Fruit fly (Drosophila melanogaster) whole organism, prepupa: ENCODE measurements around the gene CG7183.

ENCODE experiments used
- Blimp-1 ChIP-seq: fragments of 200-800 bp; sonication (Bioruptor generic); optimal IDR thresholded peaks from 3 replicates; lab custom pipeline; 2017; ENCODE audit warnings: missing biosample characterization, missing genetic modification characterization, mild to moderate bottlenecking, moderate library complexity, missing genetic modification reagents
- CG10631 ChIP-seq: fragments of 200-800 bp; sonication (Bioruptor generic); optimal IDR thresholded peaks from 2 replicates; lab custom pipeline; 2016; ENCODE audit warnings: missing biosample characterization, missing genetic modification characterization
- CG10669 ChIP-seq: fragments of 200-800 bp; sonication (Bioruptor generic); optimal IDR thresholded peaks from 3 replicates; lab custom pipeline; 2018; ENCODE audit warnings: missing biosample characterization, mild to moderate bottlenecking, missing genetic modification characterization, moderate library complexity
- CG11294 ChIP-seq: fragments of 200-800 bp; sonication (Bioruptor generic); IDR thresholded peaks from 2 replicates; pipeline ENCODE4 v1.3.6; 2022; ENCODE audit warnings: missing biosample characterization, missing genetic modification characterization
- CG11762 ChIP-seq: fragments of 200-800 bp; sonication (Bioruptor generic); optimal IDR thresholded peaks from 3 replicates; lab custom pipeline; 2016; ENCODE audit warnings: missing biosample characterization, missing genetic modification characterization; ENCODE audit not compliant: insufficient read depth
- CG11902 ChIP-seq: fragments of 200-800 bp; sonication (Bioruptor generic); optimal IDR thresholded peaks from 3 replicates; lab custom pipeline; 2016; ENCODE audit warnings: missing biosample characterization, missing genetic modification characterization
- CG15336 ChIP-seq: fragments of 200-800 bp; sonication (Bioruptor generic); IDR thresholded peaks from 2 replicates; pipeline ENCODE4 v1.3.6; 2022; ENCODE audit warnings: missing biosample characterization, missing genetic modification characterization
- CG16779 ChIP-seq: fragments of 200-800 bp; sonication (Bioruptor generic); optimal IDR thresholded peaks from 3 replicates; lab custom pipeline; 2017; ENCODE audit warnings: missing biosample characterization, mild to moderate bottlenecking, missing genetic modification characterization
- CG3032 ChIP-seq: fragments of 200-800 bp; optimal IDR thresholded peaks from 2 replicates; lab custom pipeline; 2019; ENCODE audit warnings: missing biosample characterization, mild to moderate bottlenecking, missing genetic modification characterization, moderate library complexity
- CG34406 ChIP-seq: fragments of 200-800 bp; sonication (Bioruptor generic); optimal IDR thresholded peaks from 3 replicates; lab custom pipeline; 2016; ENCODE audit warnings: missing biosample characterization, missing genetic modification characterization
- CG6163 ChIP-seq: fragments of 200-800 bp; sonication (Bioruptor generic); IDR thresholded peaks from 3 replicates; pipeline ENCODE4 v1.3.6; 2022; ENCODE audit warnings: missing biosample characterization, missing genetic modification characterization
- CG6276 ChIP-seq: fragments of 200-800 bp; sonication (Bioruptor generic); optimal IDR thresholded peaks from 2 replicates; lab custom pipeline; 2017; ENCODE audit warnings: missing biosample characterization, mild to moderate bottlenecking, missing genetic modification characterization
- CG6792 ChIP-seq: fragments of 200-800 bp; sonication (Bioruptor generic); optimal IDR thresholded peaks from 3 replicates; lab custom pipeline; 2016; ENCODE audit warnings: missing biosample characterization, missing genetic modification characterization
- CG6808 ChIP-seq: fragments of 200-800 bp; sonication (Bioruptor generic); optimal IDR thresholded peaks from 3 replicates; lab custom pipeline; 2017; ENCODE audit warnings: missing biosample characterization, missing genetic modification characterization, mild to moderate bottlenecking, moderate library complexity, missing genetic modification reagents
- CG6854 ChIP-seq: fragments of 200-800 bp; sonication (Bioruptor generic); optimal IDR thresholded peaks from 2 replicates; lab custom pipeline; 2017; ENCODE audit warnings: missing biosample characterization, mild to moderate bottlenecking, missing genetic modification characterization
- CG7368 ChIP-seq: fragments of 200-800 bp; sonication (Bioruptor generic); optimal IDR thresholded peaks from 3 replicates; lab custom pipeline; 2016; ENCODE audit warnings: missing biosample characterization, missing genetic modification characterization
- CG8119 ChIP-seq: fragments of 200-800 bp; sonication (Bioruptor generic); IDR thresholded peaks from 3 replicates; pipeline ENCODE4 v1.3.6; 2022; ENCODE audit warnings: missing biosample characterization, missing genetic modification characterization
- CG8319 ChIP-seq: fragments of 200-800 bp; sonication (Bioruptor generic); optimal IDR thresholded peaks from 3 replicates; lab custom pipeline; 2016; ENCODE audit warnings: missing biosample characterization, missing genetic modification characterization
- CG8632 ChIP-seq: fragments of 200-800 bp; sonication (Bioruptor generic); optimal IDR thresholded peaks from 3 replicates; lab custom pipeline; 2016; ENCODE audit warnings: missing biosample characterization, missing genetic modification characterization
- CG9139 ChIP-seq: fragments of 200-800 bp; sonication (Bioruptor generic); optimal IDR thresholded peaks from 3 replicates; lab custom pipeline; 2017; ENCODE audit warnings: missing biosample characterization, mild to moderate bottlenecking, missing genetic modification characterization
- Eip75B ChIP-seq: fragments of 200-800 bp; sonication (Bioruptor generic); optimal IDR thresholded peaks from 3 replicates; lab custom pipeline; 2016; ENCODE audit warnings: missing biosample characterization, missing genetic modification characterization
- Eip93F ChIP-seq: fragments of 200-800 bp; sonication (Bioruptor generic); optimal IDR thresholded peaks from 2 replicates; lab custom pipeline; 2016; ENCODE audit warnings: missing biosample characterization, mild to moderate bottlenecking, missing genetic modification characterization
- Ets21C ChIP-seq: fragments of 200-800 bp; sonication (Bioruptor generic); optimal IDR thresholded peaks from 3 replicates; lab custom pipeline; 2016; ENCODE audit warnings: missing biosample characterization, missing genetic modification characterization
- Ets96B ChIP-seq: fragments of 200-800 bp; optimal IDR thresholded peaks from 2 replicates; lab custom pipeline; 2019; ENCODE audit warnings: missing biosample characterization, mild to moderate bottlenecking, missing genetic modification characterization, moderate library complexity
- Gug ChIP-seq: fragments of 200-800 bp; sonication (Bioruptor generic); IDR thresholded peaks from 2 replicates; pipeline ENCODE4 v1.3.6; 2022; ENCODE audit warnings: missing biosample characterization, missing genetic modification characterization
- Hr38 ChIP-seq: sonication (Bioruptor generic); optimal IDR thresholded peaks from 2 replicates; lab custom pipeline; 2016; ENCODE audit warnings: missing biosample characterization, missing genetic modification characterization
- Hr39 ChIP-seq: fragments of 200-800 bp; sonication (Bioruptor generic); optimal IDR thresholded peaks from 2 replicates; lab custom pipeline; 2016; ENCODE audit warnings: missing biosample characterization, missing genetic modification characterization
- Hr4 ChIP-seq: fragments of 200-800 bp; sonication (Bioruptor generic); optimal IDR thresholded peaks from 3 replicates; lab custom pipeline; 2016; ENCODE audit warnings: missing biosample characterization, missing genetic modification characterization
- Met ChIP-seq: fragments of 200-800 bp; sonication (Bioruptor generic); optimal IDR thresholded peaks from 3 replicates; lab custom pipeline; 2016; ENCODE audit warnings: missing biosample characterization, missing genetic modification characterization
- Smox ChIP-seq: fragments of 200-800 bp; sonication (Bioruptor generic); optimal IDR thresholded peaks from 3 replicates; lab custom pipeline; 2016; ENCODE audit warnings: missing biosample characterization, missing genetic modification characterization
- Sox102F ChIP-seq: fragments of 200-800 bp; sonication (Bioruptor generic); optimal IDR thresholded peaks from 2 replicates; lab custom pipeline; 2016; ENCODE audit warnings: missing biosample characterization, mild to moderate bottlenecking, missing genetic modification characterization
- achi ChIP-seq: fragments of 200-800 bp; sonication (Bioruptor generic); optimal IDR thresholded peaks from 3 replicates; lab custom pipeline; 2016; ENCODE audit warnings: missing biosample characterization, missing genetic modification characterization
- dsx ChIP-seq: fragments of 200-800 bp; optimal IDR thresholded peaks from 3 replicates; lab custom pipeline; 2019; ENCODE audit warnings: missing biosample characterization, mild to moderate bottlenecking, missing genetic modification characterization, moderate library complexity; ENCODE audit not compliant: poor library complexity, severe bottlenecking
- eg ChIP-seq: fragments of 200-800 bp; sonication (Bioruptor generic); IDR thresholded peaks from 3 replicates; pipeline ENCODE4 v1.3.6; 2022; ENCODE audit warnings: missing biosample characterization, missing genetic modification characterization
- esn ChIP-seq: fragments of 200-800 bp; sonication (Bioruptor generic); optimal IDR thresholded peaks from 2 replicates; lab custom pipeline; 2016; ENCODE audit warnings: missing biosample characterization, mild to moderate bottlenecking, missing genetic modification characterization, moderate library complexity
- fd59A ChIP-seq: fragments of 200-800 bp; sonication (Bioruptor generic); optimal IDR thresholded peaks from 2 replicates; lab custom pipeline; 2017; ENCODE audit warnings: missing biosample characterization, mild to moderate bottlenecking, missing genetic modification characterization, missing genetic modification reagents
- fkh ChIP-seq: fragments of 200-800 bp; sonication (Bioruptor generic); optimal IDR thresholded peaks from 3 replicates; lab custom pipeline; 2017; ENCODE audit warnings: missing biosample characterization, mild to moderate bottlenecking, missing genetic modification characterization, moderate library complexity
- lz ChIP-seq: fragments of 200-800 bp; sonication (Bioruptor generic); optimal IDR thresholded peaks from 3 replicates; lab custom pipeline; 2016; ENCODE audit warnings: missing biosample characterization, missing genetic modification characterization
- net ChIP-seq: fragments of 200-800 bp; sonication (Bioruptor generic); optimal IDR thresholded peaks from 3 replicates; lab custom pipeline; 2016; ENCODE audit warnings: missing biosample characterization, missing genetic modification characterization
- salr ChIP-seq, 2 experiments: fragments of 200-800 bp; sonication (Bioruptor generic); optimal IDR thresholded peaks; 3 replicates each; lab custom pipeline; 2016 to 2018; ENCODE audit warnings: missing biosample characterization in 2 of 2, missing genetic modification characterization in 2 of 2, mild to moderate bottlenecking in 1 of 2
- spab ChIP-seq: fragments of 200-800 bp; sonication (Bioruptor generic); optimal IDR thresholded peaks from 2 replicates; lab custom pipeline; 2017; ENCODE audit warnings: missing biosample characterization, mild to moderate bottlenecking, missing genetic modification characterization, missing genetic modification reagents
- vri ChIP-seq: fragments of 200-800 bp; sonication (Bioruptor generic); optimal IDR thresholded peaks from 3 replicates; lab custom pipeline; 2016; ENCODE audit warnings: missing biosample characterization, mild to moderate bottlenecking, missing genetic modification characterization

The CG7183 gene

DNA sequence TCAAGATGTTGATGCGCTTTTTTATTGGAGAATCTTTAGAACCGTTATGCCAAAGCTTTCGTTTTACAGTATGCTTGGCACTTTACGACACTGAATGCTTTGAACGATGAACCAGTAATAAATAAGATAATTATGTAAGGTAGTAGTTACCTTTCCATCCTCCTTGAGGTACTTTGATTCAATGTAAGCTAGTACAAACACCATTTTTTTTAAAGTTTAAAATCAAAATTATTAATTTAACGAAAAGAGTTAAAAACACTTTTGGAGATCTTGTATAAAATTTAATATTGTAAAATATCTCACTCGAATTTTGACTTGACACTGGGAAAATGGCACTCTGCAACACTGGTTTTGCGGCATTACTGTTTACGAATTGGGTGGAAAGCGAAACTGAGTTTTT is 35.1 kb downstream of the CG7183 start, which contains the start of the genes Arp5 and CG7208 (continued):
- no peak for TF ChIP-seq salr (GFP tag; optimal IDR thresholded peaks at IDR 0.05; lab: Kevin White, UChicago)
- TF ChIP-seq CG8319 (GFP tag; lab: Kevin White, UChicago): peak; percentile 51
- TF ChIP-seq Eip93F (GFP tag; lab: Kevin White, UChicago): no peak
- no peak for TF ChIP-seq Eip75B (GFP tag; lab: Kevin White, UChicago)
- TF ChIP-seq CG7368: no peak
- TF ChIP-seq CG10669: no peak
- TF ChIP-seq Smox (GFP tag; lab: Kevin White, UChicago): no peak
- no peak for TF ChIP-seq CG11294 (GFP tag; lab: Robert Waterston, UW)
- no peak for TF ChIP-seq fd59A (GFP tag; lab: Kevin White, UChicago)
- TF ChIP-seq lz (GFP tag; lab: Kevin White, UChicago): peak; percentile 62
- TF ChIP-seq CG6163 (GFP tag; lab: Robert Waterston, UW): no peak

DNA sequence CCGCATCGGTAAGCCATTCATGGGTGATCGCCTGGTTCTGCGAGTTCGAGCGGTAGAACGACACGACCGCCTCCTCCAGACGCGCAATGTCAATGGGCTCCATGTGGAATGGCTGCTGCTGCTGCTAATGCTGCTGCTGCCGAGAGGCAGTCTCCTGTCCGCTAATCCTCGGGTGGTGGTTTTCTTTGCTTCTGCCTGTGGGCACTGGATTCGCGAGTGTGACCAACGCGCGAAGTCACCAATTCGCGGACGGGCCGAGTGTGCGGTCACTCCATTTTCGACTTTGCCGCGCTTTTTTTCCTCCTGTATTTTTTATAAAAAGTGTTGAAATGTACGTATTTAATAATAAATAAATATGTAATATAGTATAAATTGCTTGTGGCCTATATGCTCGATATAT is 37.3 kb downstream of the CG7183 start, which contains the start of gene cdm:
Gene cdm (minus strand): TSS at position 236 of the 400 bp plus-strand sequence.
- TF ChIP-seq CG3032 (tag; lab: Kevin White, UChicago): no peak
- no peak for TF ChIP-seq CG10669
- TF ChIP-seq fd59A (GFP tag; lab: Kevin White, UChicago): no peak
- TF ChIP-seq CG6792 (GFP tag; lab: Kevin White, UChicago): no peak
- TF ChIP-seq salr (GFP tag; optimal IDR thresholded peaks at IDR 0.05; lab: Kevin White, UChicago): no peak
- no peak for TF ChIP-seq Eip93F (GFP tag; lab: Kevin White, UChicago)
- no peak for TF ChIP-seq CG8319 (GFP tag; lab: Kevin White, UChicago)
- TF ChIP-seq CG6854 (GFP tag; lab: Kevin White, UChicago): no peak
- TF ChIP-seq esn (GFP tag; lab: Kevin White, UChicago): peak; percentile 8
- no peak for TF ChIP-seq CG6808
- TF ChIP-seq CG6163 (GFP tag; lab: Robert Waterston, UW): peak; percentile 19; the same call in 1 of the 3 replicates

DNA sequence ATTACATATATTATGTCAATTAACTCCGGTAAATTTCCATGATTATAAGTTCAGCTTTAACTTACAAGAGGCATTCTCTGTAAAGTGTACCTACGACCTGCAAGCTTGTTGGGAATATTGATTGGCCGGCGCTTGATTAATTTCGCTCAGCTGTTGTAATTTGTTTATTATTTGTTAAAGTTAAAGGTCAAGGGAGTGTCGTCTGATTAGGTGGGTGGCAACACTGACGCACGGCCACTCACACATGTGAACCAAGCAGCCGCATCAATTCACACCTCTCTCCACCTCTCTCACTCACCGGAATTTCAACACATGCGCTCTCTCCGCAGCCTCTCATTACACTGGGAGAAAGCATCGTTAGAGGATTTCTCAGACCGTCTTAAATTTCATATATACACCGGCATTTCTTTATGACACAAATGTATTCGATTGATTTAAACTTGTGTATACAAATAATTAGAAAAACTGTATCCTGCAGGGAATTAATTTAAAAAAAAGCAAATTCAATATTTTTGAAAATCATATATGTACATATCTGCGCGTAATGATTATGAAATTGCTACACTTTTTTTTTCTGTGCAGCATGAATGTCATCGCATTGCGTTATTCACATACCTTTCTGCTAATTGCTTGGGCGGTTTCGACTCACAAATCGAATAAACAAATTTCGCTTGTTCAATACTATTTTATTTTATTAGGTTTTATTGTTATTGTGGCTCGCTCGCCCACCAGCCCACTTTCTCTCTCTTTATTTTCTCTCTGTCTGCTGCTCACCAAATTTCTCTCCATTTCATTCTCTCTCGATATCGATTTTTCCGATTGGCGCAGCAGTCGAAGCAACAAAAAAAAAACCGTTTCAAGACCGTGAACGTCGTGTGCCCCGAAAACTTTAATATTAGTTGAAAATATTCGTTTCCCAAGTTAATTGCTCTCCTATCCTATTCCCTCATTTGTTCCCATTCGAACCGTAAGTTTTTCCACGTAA is 48.2 kb downstream of the CG7183 start:
- no peak for TF ChIP-seq CG34406
- TF ChIP-seq Hr38 (GFP tag; lab: Kevin White, UChicago): no peak
- TF ChIP-seq CG6854 (GFP tag; lab: Kevin White, UChicago): peak; percentile 26
- no peak for TF ChIP-seq vri (GFP tag; lab: Kevin White, UChicago)
- peak; percentile 85 for TF ChIP-seq CG15336 (GFP tag; lab: Robert Waterston, UW)
- peak; percentile 70 for TF ChIP-seq CG11762 (GFP tag; lab: Kevin White, UChicago)
- no peak for TF ChIP-seq Met (GFP tag; lab: Kevin White, UChicago)
- TF ChIP-seq CG6163 (GFP tag; lab: Robert Waterston, UW): peak; percentile 74
- TF ChIP-seq spab (GFP tag; lab: Kevin White, UChicago): no peak
- TF ChIP-seq CG8319 (GFP tag; lab: Kevin White, UChicago): peak; percentile 50
- TF ChIP-seq achi: no peak
- peak; percentile 65 for TF ChIP-seq CG8632
- no peak for TF ChIP-seq CG9139 (GFP tag; lab: Kevin White, UChicago)
- peak; percentile 64 for TF ChIP-seq CG3032 (tag; lab: Kevin White, UChicago)
- TF ChIP-seq Smox (GFP tag; lab: Kevin White, UChicago): no peak
- TF ChIP-seq Ets21C (GFP tag; lab: Kevin White, UChicago): peak; percentile 72
- TF ChIP-seq Eip75B (GFP tag; lab: Kevin White, UChicago): no peak
- no peak for TF ChIP-seq fkh (GFP tag; lab: Kevin White, UChicago)
- no peak for TF ChIP-seq CG10669
- TF ChIP-seq Hr39 (GFP tag; lab: Kevin White, UChicago): peak; percentile 75
- no peak for TF ChIP-seq CG6808
- no peak for TF ChIP-seq CG7368
- peak; percentile 92 for TF ChIP-seq Hr4
- TF ChIP-seq Sox102F (GFP tag; lab: Kevin White, UChicago): no peak
- peak; percentile 90 for TF ChIP-seq CG6276
- peak; percentile 67 for TF ChIP-seq Ets96B (tag; lab: Kevin White, UChicago)
- TF ChIP-seq CG8119: peak; percentile 89
- TF ChIP-seq CG11902 (GFP tag; lab: Kevin White, UChicago): peak; percentile 50
- peak; percentile 81 for TF ChIP-seq net (GFP tag; lab: Kevin White, UChicago)
- peak; percentile 74; the same call in 2 of the 3 replicates for TF ChIP-seq eg (GFP tag; lab: Robert Waterston, UW)
- peak; percentile 47 for TF ChIP-seq Blimp-1 (GFP tag; lab: Kevin White, UChicago)
- peak; percentile 71 for TF ChIP-seq CG16779 (tag; lab: Kevin White, UChicago)
- TF ChIP-seq Gug (GFP tag; lab: Robert Waterston, UW): peak; percentile 66
- TF ChIP-seq dsx (GFP tag; lab: Kevin White, UChicago): no peak
- no peak for TF ChIP-seq CG10631 (GFP tag; lab: Kevin White, UChicago)
- TF ChIP-seq CG6792 (GFP tag; lab: Kevin White, UChicago): peak; percentile 66
